Fruit fly (Drosophila melanogaster) S2 (cell line): ENCODE results near the gene Tasp1.

ENCODE experiments used
- CG8478 ChIP-seq: fragments of >200 bp; optimal IDR thresholded peaks from 2 replicates; lab custom pipeline; 2018
- CTCF ChIP-seq, 2 experiments: fragments of >200 bp; optimal IDR thresholded peaks; 2 replicates each; lab custom pipeline; 2018

DNA sequence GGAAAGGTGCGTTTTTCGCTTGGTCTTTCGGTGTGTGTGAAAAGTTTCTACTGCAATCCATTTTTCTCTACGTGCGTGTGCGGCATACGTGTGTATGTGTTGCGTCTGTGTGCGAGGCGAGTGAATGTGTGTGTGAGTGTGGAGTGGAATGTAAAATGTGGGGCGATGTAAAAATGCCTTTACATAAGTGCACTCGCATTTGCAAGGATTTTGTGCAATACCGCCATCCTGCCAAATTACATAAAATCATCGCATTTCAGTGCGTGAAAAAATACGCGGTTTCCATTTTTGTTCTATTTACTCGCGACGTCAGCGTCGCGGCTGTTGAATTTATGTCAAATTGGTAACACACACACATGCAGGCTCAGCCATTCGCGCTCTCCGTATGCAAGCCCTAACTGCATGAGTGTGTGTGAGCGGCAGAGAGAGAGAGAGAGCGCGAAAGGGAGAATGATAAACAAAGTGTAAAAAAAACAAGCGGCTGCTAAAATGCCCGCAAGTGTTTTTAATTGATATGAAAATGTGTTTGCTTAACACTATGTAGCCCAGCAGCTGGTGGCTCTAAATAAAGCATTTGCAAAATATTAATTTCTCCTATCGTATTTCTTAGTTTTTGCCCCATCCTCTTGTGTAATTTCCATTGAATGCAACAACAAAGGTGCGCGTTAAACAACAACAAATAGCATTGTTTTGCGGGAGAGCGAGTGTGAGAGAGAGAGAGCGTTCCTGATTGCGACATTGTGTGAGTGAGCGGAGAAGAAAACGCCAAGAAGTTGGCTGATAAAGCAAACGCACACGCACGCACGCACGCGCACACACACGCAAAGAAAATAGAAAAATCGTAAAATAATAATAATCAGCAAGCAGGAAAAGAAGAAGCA lies 34.9 kb downstream of the Tasp1 start:
- TF ChIP-seq CG8478 (lab: Kevin White, UChicago) (peak; percentile 19), CTCF (optimal IDR thresholded peaks at IDR 0.05; lab: Kevin White, UChicago) (no peak)
